Fruit fly (Drosophila melanogaster) whole organism: Measurements from ENCODE around the gene Srg1.

Experiments used
- CG8478 ChIP-seq: fragments of >200 bp; optimal IDR thresholded peaks from 2 replicates; lab custom pipeline; 2018; ENCODE audit warnings: inconsistent platforms
- psq ChIP-seq: fragments of >200 bp; optimal IDR thresholded peaks from 2 replicates; lab custom pipeline; 2017
- usp ChIP-seq: fragments of >200 bp; optimal IDR thresholded peaks from 2 replicates; lab custom pipeline; 2017; ENCODE audit warnings: missing biosample characterization, missing genetic modification characterization, mixed read lengths

DNA sequence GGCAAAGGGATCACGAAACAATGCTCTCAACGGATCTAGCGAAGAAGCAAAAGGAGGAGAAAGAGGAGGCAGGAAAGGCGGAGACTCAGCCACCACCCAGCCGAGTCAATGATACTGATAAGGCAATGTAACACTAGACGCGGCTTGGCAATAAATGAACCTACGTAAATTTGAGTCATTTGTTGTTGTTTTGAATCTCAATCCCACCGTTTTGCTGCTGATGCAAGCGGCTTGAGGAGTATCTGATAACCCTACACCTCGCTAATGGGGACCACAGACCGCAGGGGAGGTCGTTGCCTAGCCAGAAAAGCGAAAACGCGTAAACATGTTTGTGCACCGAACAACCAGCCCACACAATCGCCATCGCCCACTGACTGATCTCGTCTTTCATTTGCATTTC, 14.1 kb upstream of the Srg1 start:
- TF ChIP-seq usp (GFP tag; lab: Kevin White, UChicago) (no peak), psq (lab: Kevin White, UChicago) (no peak), CG8478 (lab: Kevin White, UChicago) (no peak)
